Fruit fly (Drosophila melanogaster) whole organism, prepupa: ENCODE data around the gene mahe.

Source experiments
- CG8119 ChIP-seq: fragments of 200-800 bp; sonication (Bioruptor generic); IDR thresholded peaks from 3 replicates; pipeline ENCODE4 v1.3.6; 2022; ENCODE audit warnings: missing biosample characterization, missing genetic modification characterization
- Hr38 ChIP-seq: sonication (Bioruptor generic); optimal IDR thresholded peaks from 2 replicates; lab custom pipeline; 2016; ENCODE audit warnings: missing biosample characterization, missing genetic modification characterization
- Hr39 ChIP-seq: fragments of 200-800 bp; sonication (Bioruptor generic); optimal IDR thresholded peaks from 2 replicates; lab custom pipeline; 2016; ENCODE audit warnings: missing biosample characterization, missing genetic modification characterization
- OdsH ChIP-seq: fragments of 200-800 bp; sonication (Bioruptor generic); optimal IDR thresholded peaks from 3 replicates; lab custom pipeline; 2016; ENCODE audit warnings: missing biosample characterization, missing genetic modification characterization
- acj6 ChIP-seq: fragments of 200-800 bp; sonication (Bioruptor generic); optimal IDR thresholded peaks from 3 replicates; lab custom pipeline; 2016; ENCODE audit warnings: missing biosample characterization, missing genetic modification characterization
- lz ChIP-seq: fragments of 200-800 bp; sonication (Bioruptor generic); optimal IDR thresholded peaks from 3 replicates; lab custom pipeline; 2016; ENCODE audit warnings: missing biosample characterization, missing genetic modification characterization
- ss ChIP-seq, 2 experiments: fragments of 200-800 bp; sonication (Bioruptor generic); optimal IDR thresholded peaks; 2 replicates in 1 of 2; 3 replicates in 1 of 2; lab custom pipeline; 2017 to 2018; ENCODE audit warnings: mild to moderate bottlenecking in 2 of 2, missing biosample characterization in 2 of 2, missing genetic modification characterization in 2 of 2, moderate library complexity in 1 of 2

DNA sequence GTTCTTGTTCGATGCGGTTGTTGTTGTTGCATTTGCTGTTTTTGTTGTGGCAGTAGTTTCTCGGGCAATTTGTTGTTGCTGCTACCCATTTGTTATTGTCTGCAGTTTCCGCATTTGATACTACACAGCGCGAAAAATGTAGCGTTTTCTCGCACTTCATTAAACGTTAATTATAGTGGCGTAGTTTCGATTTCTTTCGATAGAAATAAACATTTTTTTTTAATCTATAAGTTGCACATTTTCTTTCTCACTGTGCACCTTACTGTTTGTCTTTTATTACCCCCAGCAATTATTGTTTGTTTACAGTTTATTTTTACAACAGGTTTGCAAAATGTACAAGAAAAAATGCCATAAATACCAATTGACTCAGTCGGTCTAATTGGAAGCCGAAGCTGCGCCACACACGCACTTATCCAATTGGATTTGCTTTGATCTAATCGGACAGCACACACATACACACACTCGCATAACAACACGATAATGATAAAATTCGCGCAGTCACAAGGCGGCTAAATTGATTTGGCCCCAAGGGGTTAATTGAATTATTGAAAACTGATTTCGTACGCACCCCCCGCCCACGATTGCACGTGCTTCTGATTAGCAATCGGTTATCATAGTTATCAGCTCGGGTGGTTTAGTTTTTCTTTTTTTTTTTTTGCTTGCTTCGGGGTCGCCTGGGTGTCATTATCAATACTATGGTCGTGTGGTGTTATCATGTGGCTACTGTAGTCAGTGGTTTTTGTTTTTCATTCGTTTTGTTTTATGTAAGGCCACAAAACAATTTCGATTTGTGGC lies 34.8 kb upstream of the mahe start:
- TF ChIP-seq acj6 (GFP tag; lab: Kevin White, UChicago), result no peak
- no peak for TF ChIP-seq ss (GFP tag; optimal IDR thresholded peaks at IDR 0.05; lab: Kevin White, UChicago)
- no peak for TF ChIP-seq Hr38 (GFP tag; lab: Kevin White, UChicago)
- TF ChIP-seq CG8119 (GFP tag; lab: Robert Waterston, UW), result peak; percentile 60
- no peak for TF ChIP-seq OdsH (GFP tag; lab: Kevin White, UChicago)
- TF ChIP-seq lz (GFP tag; lab: Kevin White, UChicago), result no peak
- no peak for TF ChIP-seq Hr39
